Fruit fly (Drosophila melanogaster): ENCODE data around the gene CG10588.

- TF ChIP-seq pan (optimal IDR thresholded peaks at IDR 0.05), result no peak
- TF ChIP-seq psq (optimal IDR thresholded peaks at IDR 0.05), result no peak
- TF ChIP-seq CG8478 (optimal IDR thresholded peaks at IDR 0.05), result no peak
- no peak for TF ChIP-seq Dll (optimal IDR thresholded peaks at IDR 0.05)
Measured at dm6 chr3L:20930059-20930785, 26.5 kb upstream of the CG10588 start.
